Fruit fly (Drosophila melanogaster) whole organism, pupa: Measurements from ENCODE around the gene CG7550.

Experiments used
- CG12605 ChIP-seq: fragments of 200-800 bp; sonication (Bioruptor generic); IDR thresholded peaks from 2 replicates; pipeline ENCODE4 v1.3.6; 2022; ENCODE audit warnings: missing biosample characterization, missing genetic modification characterization
- CG13204 ChIP-seq: fragments of 200-800 bp; sonication (Bioruptor generic); optimal IDR thresholded peaks from 2 replicates; lab custom pipeline; 2018; ENCODE audit warnings: missing biosample characterization, mild to moderate bottlenecking, missing genetic modification characterization, moderate library complexity
- CG14655 ChIP-seq: fragments of 200-800 bp; sonication (Bioruptor generic); optimal IDR thresholded peaks from 3 replicates; lab custom pipeline; 2017; ENCODE audit warnings: mild to moderate bottlenecking, missing biosample characterization, missing genetic modification reagents, missing genetic modification characterization
- CG15710 ChIP-seq: fragments of 200-800 bp; sonication (Bioruptor generic); optimal IDR thresholded peaks from 2 replicates; lab custom pipeline; 2018; ENCODE audit warnings: missing biosample characterization, mild to moderate bottlenecking, missing genetic modification characterization, moderate library complexity
- CG34367 ChIP-seq: fragments of 200-800 bp; sonication (Bioruptor generic); optimal IDR thresholded peaks from 2 replicates; lab custom pipeline; 2018; ENCODE audit warnings: missing biosample characterization, mild to moderate bottlenecking, missing genetic modification characterization
- CG8159 ChIP-seq: fragments of 200-800 bp; sonication (Bioruptor generic); optimal IDR thresholded peaks from 3 replicates; lab custom pipeline; 2018; ENCODE audit warnings: missing biosample characterization, mild to moderate bottlenecking, missing genetic modification characterization, moderate library complexity
- CG9948 ChIP-seq: fragments of 200-800 bp; sonication (Bioruptor generic); optimal IDR thresholded peaks from 2 replicates; lab custom pipeline; 2018; ENCODE audit warnings: missing biosample characterization, mild to moderate bottlenecking, missing genetic modification characterization, moderate library complexity
- Pif1A ChIP-seq: fragments of 200-800 bp; sonication (Bioruptor generic); optimal IDR thresholded peaks from 3 replicates; lab custom pipeline; 2016; ENCODE audit warnings: missing biosample characterization, missing genetic modification characterization
- fd96Ca ChIP-seq: fragments of 200-800 bp; sonication (Bioruptor generic); IDR thresholded peaks from 3 replicates; pipeline ENCODE4 v1.3.6; 2022; ENCODE audit warnings: missing biosample characterization, missing genetic modification characterization
- rn ChIP-seq: fragments of 200-800 bp; sonication (Bioruptor generic); IDR thresholded peaks from 2 replicates; pipeline ENCODE4 v1.3.6; 2022; ENCODE audit warnings: missing biosample characterization, missing genetic modification characterization

- TF ChIP-seq Pif1A (GFP tag; lab: Kevin White, UChicago) (no peak), CG13204 (GFP tag; lab: Kevin White, UChicago) (no peak), rn (GFP tag; lab: Robert Waterston, UW) (no peak), CG8159 (tag; lab: Kevin White, UChicago) (no peak), CG34367 (tag; lab: Kevin White, UChicago) (no peak), CG14655 (GFP tag; lab: Kevin White, UChicago) (no peak), CG12605 (no peak), CG15710 (tag; lab: Kevin White, UChicago) (no peak), CG9948 (no peak), fd96Ca (no peak)
Observed at dm6 chr3L:8093553-8093952, 30.8 kb downstream of the CG7550 start.
